Worm (Caenorhabditis elegans): ENCODE results near the gene K12B6.11.

The K12B6.11 gene

ce11 chrV:6292401-6292800 is 3.7 kb downstream of the K12B6.11 start, which contains the start of gene K12B6.9 (continued):
- no peak for TF ChIP-seq tra-1 (GFP tag; IDR thresholded peaks at IDR 0.05)
- no peak for TF ChIP-seq egl-43 (GFP tag; IDR thresholded peaks at IDR 0.05)
- TF ChIP-seq rbr-2 (tag; optimal IDR thresholded peaks at IDR 0.05) = no peak
- TF ChIP-seq aha-1 (tag) = peak; percentile 34
- no peak for TF ChIP-seq mep-1 (tag; optimal IDR thresholded peaks at IDR 0.05)
- no peak for TF ChIP-seq F44E2.7 (GFP tag; IDR thresholded peaks at IDR 0.05)
- no peak for TF ChIP-seq saeg-2 (GFP tag; IDR thresholded peaks at IDR 0.05)
- TF ChIP-seq duxl-1 (tag; optimal IDR thresholded peaks at IDR 0.05; ENCODE audit: poor library complexity) = no peak
- no peak for TF ChIP-seq nhr-25 (tag; optimal IDR thresholded peaks at IDR 0.05; ENCODE audit: borderline replicate concordance, insufficient read depth)
- TF ChIP-seq spr-3 (GFP tag; optimal IDR thresholded peaks at IDR 0.05) = no peak
- no peak for TF ChIP-seq zip-11 (GFP tag; IDR thresholded peaks at IDR 0.05)
- no peak for TF ChIP-seq lin-38 (GFP tag; IDR thresholded peaks at IDR 0.05)
- TF ChIP-seq jun-1 (tag; optimal IDR thresholded peaks at IDR 0.05) = no peak
- no peak for TF ChIP-seq ama-1 (optimal IDR thresholded peaks at IDR 0.05)

DNA sequence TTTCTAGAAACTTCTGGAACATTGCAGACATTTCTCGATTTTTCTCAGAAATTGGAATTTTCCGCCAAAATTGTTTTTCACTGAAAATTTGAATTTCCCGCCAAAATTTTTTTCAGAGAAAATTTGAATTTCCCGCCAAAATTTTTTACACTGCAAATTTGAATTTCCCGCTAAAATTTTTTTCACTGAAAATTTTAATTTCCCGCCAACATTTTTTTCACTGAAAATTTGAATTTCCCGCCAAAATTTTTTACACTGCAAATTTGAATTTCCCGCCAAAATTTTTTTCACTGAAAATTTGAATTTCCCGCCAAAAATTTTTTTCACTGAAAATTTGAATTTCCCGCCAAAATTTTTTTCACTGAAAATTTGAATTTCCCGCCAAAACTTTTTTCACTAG is 7.8 kb downstream of the K12B6.11 start:
- 0 out of 2 replicates have a peak, but pooled peaks have one; percentile 35 for TF ChIP-seq Y48G9A.11 (GFP tag; IDR thresholded peaks at IDR 0.05)

ce11 chrV:6301046-6301445 is 12.3 kb downstream of the K12B6.11 start:
- TF ChIP-seq lin-13 (GFP tag; optimal IDR thresholded peaks at IDR 0.05) (no peak), dmd-6 (GFP tag; IDR thresholded peaks at IDR 0.05) (peak; percentile 58), hlh-11 (tag; optimal IDR thresholded peaks at IDR 0.05) (peak; percentile 15), ztf-7 (tag; optimal IDR thresholded peaks at IDR 0.05) (no peak)

DNA sequence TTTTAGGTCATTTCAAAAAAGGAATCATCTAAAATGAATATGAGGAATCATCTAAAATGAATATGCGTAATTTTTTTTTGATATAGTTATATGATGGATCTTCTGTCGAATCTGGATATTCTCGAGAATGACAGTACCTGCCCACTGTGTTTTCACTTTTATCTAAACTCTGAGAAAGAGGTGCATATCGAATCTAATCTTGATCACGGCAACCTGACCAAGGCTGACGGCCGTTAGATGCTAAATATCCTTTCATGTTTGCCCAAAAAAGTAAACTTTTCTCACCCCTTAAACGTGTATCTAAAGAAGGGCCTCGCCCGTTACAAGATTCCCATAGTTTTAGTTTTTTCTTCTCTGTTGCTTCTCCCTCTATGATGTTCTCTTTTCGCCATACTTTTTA is 13.8 kb downstream of the K12B6.11 start:
- TF ChIP-seq unc-62 (GFP tag; optimal IDR thresholded peaks at IDR 0.05 in 1 of 2) (peak in 1 of 2 experiments; percentile 15), unc-62 (tag; optimal IDR thresholded peaks at IDR 0.05) (no peak), Y5F2A.4 (GFP tag; optimal IDR thresholded peaks at IDR 0.05) (no peak)

- TF ChIP-seq hlh-11 (tag; optimal IDR thresholded peaks at IDR 0.05) (no peak), aha-1 (tag) (peak; percentile 32)
Observed at ce11 chrV:6303471-6303870, 14.8 kb downstream of the K12B6.11 start, which contains the start of gene sago-1. sago-1 (plus strand) TSS chrV:6303771.

DNA sequence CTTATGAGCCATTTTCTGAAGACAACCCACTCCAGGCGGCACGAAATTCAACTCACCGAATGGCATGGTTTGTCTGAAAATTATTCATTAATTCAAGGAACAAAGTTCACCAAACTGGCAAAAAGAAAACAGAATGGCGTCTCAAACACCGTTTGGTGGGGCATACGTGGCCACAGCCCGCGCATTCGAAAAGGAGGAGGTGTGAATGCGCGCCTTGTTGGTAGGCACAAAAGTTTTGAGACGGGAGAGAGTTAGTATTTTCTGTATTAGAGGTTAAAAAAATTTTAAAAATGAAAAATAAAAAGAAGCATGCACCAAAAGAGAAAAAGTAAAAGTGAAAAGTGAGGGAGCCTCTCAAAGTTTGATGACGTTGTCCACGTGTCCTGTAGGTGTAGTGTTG is 23.2 kb downstream of the K12B6.11 start:
- TF ChIP-seq tra-1 (GFP tag; IDR thresholded peaks at IDR 0.05) = no peak

- TF ChIP-seq zfp-3 (GFP tag; conservative IDR thresholded peaks at IDR 0.05) (no peak), spr-1 (tag; optimal IDR thresholded peaks at IDR 0.05) (no peak)
Observed at ce11 chrV:6316632-6317031, 27.9 kb downstream of the K12B6.11 start, which contains the start of gene cest-24. cest-24 (plus strand) TSS chrV:6316932.

DNA sequence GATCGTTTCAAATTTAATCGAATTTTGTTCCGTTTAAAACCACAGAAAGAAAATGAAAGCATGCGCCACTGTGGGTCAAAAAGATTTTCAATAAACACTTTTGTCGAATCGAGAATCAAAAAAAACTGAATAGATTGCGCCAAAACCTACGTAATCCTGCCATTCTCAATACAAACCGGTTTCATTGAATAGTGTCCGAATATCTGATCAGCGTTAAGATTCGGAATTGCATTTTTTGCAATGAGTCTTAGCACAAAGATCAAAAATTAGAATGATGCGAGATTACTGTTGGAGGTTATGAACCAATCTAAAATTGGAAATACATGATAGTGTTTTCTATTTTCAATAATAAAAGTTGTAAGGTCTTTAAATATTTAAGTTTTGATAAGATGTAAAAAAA is 29.2 kb downstream of the K12B6.11 start:
- TF ChIP-seq lin-29 (GFP tag; IDR thresholded peaks at IDR 0.05) = no peak
- TF ChIP-seq unc-62 (GFP tag; optimal IDR thresholded peaks at IDR 0.05 in 1 of 2) = peak in 1 of 2 experiments; percentile 24
- TF ChIP-seq unc-62 (tag; optimal IDR thresholded peaks at IDR 0.05) = no peak
- TF ChIP-seq daf-8 (GFP tag; IDR thresholded peaks at IDR 0.05) = no peak
- TF ChIP-seq dmd-9 (GFP tag; IDR thresholded peaks at IDR 0.05) = no peak
- TF ChIP-seq lir-3 (tag; optimal IDR thresholded peaks at IDR 0.05) = no peak
- TF ChIP-seq R02D3.7 (tag; optimal IDR thresholded peaks at IDR 0.05) = no peak
- no peak for TF ChIP-seq lin-1 (GFP tag; IDR thresholded peaks at IDR 0.05)
- TF ChIP-seq ceh-28 (tag; optimal IDR thresholded peaks at IDR 0.05) = no peak
- TF ChIP-seq nhr-28 (tag; optimal IDR thresholded peaks at IDR 0.05) = peak; percentile 7

All from whole organism, L4 larva.